Worm (Caenorhabditis elegans): Measurements from ENCODE around the gene F01D5.6.

F01D5.6 gene

DNA sequence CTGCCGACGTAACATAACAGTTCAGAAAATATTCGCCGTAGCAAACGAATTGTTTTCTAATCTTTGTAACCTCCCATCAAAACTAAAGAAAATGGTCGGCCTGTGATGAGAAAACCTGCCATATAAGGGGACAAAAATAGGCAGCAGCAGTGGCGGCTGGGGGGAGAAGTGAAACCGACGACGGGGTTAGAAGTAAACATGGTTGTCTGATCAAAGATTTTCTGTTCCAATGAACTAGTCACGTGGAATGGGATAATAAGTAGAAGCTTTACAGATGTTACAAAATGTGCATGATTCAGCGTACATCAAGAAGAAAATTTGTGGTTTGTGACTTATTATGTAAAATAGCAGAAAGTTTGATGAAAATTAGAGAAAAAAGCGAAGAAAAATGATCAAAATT, 38.9 kb downstream of the F01D5.6 start:
- TF ChIP-seq F13C5.2 (tag; optimal IDR thresholded peaks at IDR 0.05) (no peak), flt-1 (GFP tag; IDR thresholded peaks at IDR 0.05) (no peak), hmg-4 (GFP tag; optimal IDR thresholded peaks at IDR 0.05) (no peak), tbx-11 (GFP tag; IDR thresholded peaks at IDR 0.05) (no peak), B0310.2 (tag; optimal IDR thresholded peaks at IDR 0.05) (no peak)

DNA sequence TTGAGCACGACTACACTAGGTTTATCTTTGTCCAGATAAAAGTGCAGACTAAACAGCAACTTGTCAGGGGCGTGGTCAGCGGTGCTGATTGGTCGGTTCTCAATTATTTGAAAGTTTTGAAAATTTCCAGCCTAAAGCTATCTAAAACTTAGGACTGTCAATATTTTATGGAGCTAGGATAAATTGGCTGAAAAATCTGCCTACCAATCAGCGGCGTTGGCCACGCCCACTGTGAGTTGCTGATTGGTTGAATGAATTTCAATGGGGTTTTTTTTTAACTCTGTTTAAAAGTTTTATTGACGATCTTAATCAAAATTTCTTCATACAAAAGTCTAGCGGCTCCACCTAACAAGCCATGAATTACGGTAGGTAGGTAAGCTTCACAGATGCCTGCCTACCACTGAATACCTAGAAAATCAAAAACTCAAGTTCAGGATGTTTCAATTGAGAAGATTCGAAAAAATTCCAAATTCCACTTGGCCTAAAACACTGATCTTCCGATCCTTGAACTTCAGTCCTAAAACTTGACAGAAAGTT, 39.7 kb downstream of the F01D5.6 start:
- no peak for TF ChIP-seq ceh-36 (tag; optimal IDR thresholded peaks at IDR 0.05)

DNA sequence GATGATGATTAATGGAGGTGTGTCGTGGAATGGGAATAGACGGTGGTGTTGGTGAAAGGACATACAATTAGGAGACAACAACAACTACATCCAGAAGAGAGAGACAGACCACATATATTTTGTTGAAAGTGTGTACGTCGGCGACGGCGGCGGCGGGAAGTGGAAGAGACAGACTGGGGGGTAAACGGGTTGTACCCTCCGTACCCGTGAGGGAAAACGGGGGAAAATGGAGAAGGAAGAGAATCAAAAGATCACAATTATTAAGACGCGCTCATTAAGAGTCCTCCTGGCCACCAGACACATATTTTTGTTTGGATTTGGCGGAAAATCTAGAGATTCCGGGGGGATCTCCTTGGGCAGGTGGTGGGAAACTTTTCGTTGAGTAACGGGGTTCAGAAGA, 40.2 kb downstream of the F01D5.6 start:
- no peak for TF ChIP-seq ceh-13 (GFP tag; optimal IDR thresholded peaks at IDR 0.05)
- TF ChIP-seq hmg-4 (GFP tag; optimal IDR thresholded peaks at IDR 0.05): peak; percentile 14

DNA sequence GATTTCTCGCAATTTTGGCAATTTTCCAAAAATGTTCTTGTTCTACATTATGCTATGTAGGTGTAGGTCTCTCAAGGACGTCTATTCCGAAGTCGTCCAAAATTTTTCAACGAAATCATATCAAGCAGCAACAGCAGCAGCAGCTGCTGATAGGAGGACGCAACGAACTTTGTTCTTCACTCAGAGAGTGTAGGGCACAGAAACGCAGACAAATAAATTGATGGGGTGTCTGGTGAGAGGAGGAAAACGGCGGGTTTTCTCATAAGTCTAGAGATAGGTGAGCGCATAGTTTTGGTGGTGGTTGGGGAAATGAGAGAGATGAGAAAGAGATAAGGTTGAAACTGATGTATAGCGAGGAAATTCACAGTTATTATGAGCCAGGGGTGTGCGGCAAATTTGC, 42.8 kb downstream of the F01D5.6 start:
- TF ChIP-seq B0310.2 (tag; optimal IDR thresholded peaks at IDR 0.05) (no peak), hmg-4 (GFP tag; optimal IDR thresholded peaks at IDR 0.05) (no peak), tbx-11 (GFP tag; IDR thresholded peaks at IDR 0.05) (no peak)

DNA sequence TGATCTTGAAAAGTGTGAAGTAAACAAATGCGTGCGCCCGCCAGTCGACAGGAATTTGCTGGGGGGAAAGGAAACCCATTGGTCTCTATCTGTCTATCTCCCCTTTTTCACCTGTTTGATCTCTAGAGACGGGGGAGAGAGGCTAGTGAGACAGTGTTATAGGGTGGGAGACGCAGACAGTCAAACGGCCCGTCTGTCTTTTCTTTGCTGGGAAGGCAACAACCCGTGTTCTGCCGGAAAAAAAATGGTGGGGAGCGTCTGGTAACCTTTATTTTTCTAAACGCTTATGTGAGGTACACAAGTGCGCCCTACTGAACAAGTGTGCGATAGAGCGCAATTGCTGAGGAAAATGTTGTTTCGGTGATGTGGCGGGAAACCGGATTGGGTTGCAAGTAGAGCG, 44.2 kb downstream of the F01D5.6 start:
- TF ChIP-seq tra-4 (tag; optimal IDR thresholded peaks at IDR 0.05) (no peak), B0310.2 (tag; optimal IDR thresholded peaks at IDR 0.05) (no peak), hmbx-1 (tag; optimal IDR thresholded peaks at IDR 0.05) (no peak), flt-1 (GFP tag; IDR thresholded peaks at IDR 0.05) (no peak), hmg-4 (GFP tag; optimal IDR thresholded peaks at IDR 0.05) (peak; percentile 73)

DNA sequence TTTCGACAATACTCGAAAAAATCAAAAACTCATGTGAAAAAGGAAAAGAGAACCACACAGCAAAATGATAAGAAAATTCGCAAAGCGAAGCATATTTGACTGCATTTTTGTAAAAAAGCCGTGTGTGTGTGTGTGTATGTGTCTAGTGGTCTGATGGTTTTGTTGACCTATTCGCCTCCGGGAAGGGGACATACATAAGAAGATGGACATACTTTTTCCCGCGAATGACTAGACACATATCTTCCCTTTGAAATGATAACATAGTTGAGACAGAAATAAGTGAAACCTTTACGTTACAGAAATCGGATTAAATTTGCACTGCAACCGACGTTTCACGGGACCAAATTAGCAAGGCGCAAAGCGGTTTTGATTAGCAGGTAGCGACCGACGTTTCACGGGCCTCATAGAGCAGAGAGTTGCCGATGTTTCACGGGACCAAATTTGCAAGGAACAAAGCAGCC, 45.2 kb downstream of the F01D5.6 start:
- no peak for TF ChIP-seq B0310.2 (tag; optimal IDR thresholded peaks at IDR 0.05)
- no peak for TF ChIP-seq F13C5.2 (tag; optimal IDR thresholded peaks at IDR 0.05)
- TF ChIP-seq ceh-36 (tag; optimal IDR thresholded peaks at IDR 0.05): no peak
- TF ChIP-seq ets-7 (tag; optimal IDR thresholded peaks at IDR 0.05): no peak
- no peak for TF ChIP-seq tbx-11 (GFP tag; IDR thresholded peaks at IDR 0.05)
- no peak for TF ChIP-seq ceh-13 (GFP tag; optimal IDR thresholded peaks at IDR 0.05)
- TF ChIP-seq sea-1 (GFP tag; conservative IDR thresholded peaks at IDR 0.05): no peak
- TF ChIP-seq ama-1 (optimal IDR thresholded peaks at IDR 0.05): no peak
- no peak for TF ChIP-seq scrt-1 (GFP tag; IDR thresholded peaks at IDR 0.05)
- no peak for TF ChIP-seq flt-1 (GFP tag; IDR thresholded peaks at IDR 0.05)
- TF ChIP-seq tra-4 (tag; optimal IDR thresholded peaks at IDR 0.05): no peak
- no peak for TF ChIP-seq pes-1 (GFP tag; IDR thresholded peaks at IDR 0.05)
- no peak for TF ChIP-seq hnd-1 (tag; optimal IDR thresholded peaks at IDR 0.05)
- TF ChIP-seq aly-1 (tag; optimal IDR thresholded peaks at IDR 0.05): no peak
- TF ChIP-seq hmbx-1 (tag; optimal IDR thresholded peaks at IDR 0.05): no peak

DNA sequence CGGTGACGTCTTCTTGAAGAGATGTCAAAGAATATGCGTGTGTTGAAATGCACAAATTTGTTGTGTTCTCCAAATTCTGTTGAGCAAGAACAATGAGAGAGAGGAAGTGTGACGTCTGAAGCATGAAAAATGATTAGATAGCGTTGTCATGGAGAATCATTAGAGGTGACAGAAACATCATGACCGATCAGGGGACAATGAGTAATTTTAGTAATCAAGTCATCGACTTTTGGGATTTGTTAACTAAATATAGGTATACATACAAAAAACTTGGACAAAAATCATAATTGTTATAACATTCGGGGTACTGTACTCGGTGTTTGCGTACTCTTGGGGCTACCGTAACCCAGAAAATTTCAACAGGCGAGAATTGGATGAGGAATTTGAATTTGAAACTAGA, 45.9 kb downstream of the F01D5.6 start, which contains the start of gene daf-5:
TSS of gene daf-5 (minus strand) at position 101 of the 400 bp plus-strand sequence.
- no peak for TF ChIP-seq tbx-37 (GFP tag; conservative IDR thresholded peaks at IDR 0.05)
- no peak for TF ChIP-seq F13C5.2 (tag; optimal IDR thresholded peaks at IDR 0.05)
- TF ChIP-seq ets-7 (tag; optimal IDR thresholded peaks at IDR 0.05): no peak
- TF ChIP-seq ceh-13 (GFP tag; optimal IDR thresholded peaks at IDR 0.05): no peak
- TF ChIP-seq aly-1 (tag; optimal IDR thresholded peaks at IDR 0.05): no peak
- no peak for TF ChIP-seq pes-1 (GFP tag; IDR thresholded peaks at IDR 0.05)
- TF ChIP-seq B0310.2 (tag; optimal IDR thresholded peaks at IDR 0.05): no peak
- no peak for TF ChIP-seq scrt-1 (GFP tag; IDR thresholded peaks at IDR 0.05)
- TF ChIP-seq ama-1 (optimal IDR thresholded peaks at IDR 0.05): no peak
- TF ChIP-seq tbx-11 (GFP tag; IDR thresholded peaks at IDR 0.05): no peak
- TF ChIP-seq tra-4 (tag; optimal IDR thresholded peaks at IDR 0.05): no peak
- TF ChIP-seq hnd-1 (tag; optimal IDR thresholded peaks at IDR 0.05): no peak
- TF ChIP-seq ceh-36 (tag; optimal IDR thresholded peaks at IDR 0.05): no peak
- TF ChIP-seq hmg-4 (GFP tag; optimal IDR thresholded peaks at IDR 0.05): no peak

DNA sequence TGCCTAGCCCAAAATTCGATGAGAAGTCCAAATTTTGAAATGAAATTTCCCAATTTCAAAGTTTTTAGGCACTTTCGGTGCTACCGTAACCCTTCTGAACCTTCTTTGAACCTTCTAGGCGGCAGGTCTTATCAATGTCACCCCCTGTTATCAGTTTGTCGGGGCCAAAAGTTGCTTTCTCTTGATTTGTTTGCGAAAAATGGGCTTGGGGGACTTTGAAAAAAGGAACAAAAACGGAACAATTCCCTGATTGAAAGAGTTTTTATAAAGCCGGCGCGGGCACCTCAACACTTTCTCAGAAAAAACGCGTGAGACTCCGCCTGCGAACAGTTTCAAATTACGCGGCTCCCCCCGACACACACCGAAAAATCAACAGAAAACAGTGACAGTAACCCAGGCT, 46.8 kb downstream of the F01D5.6 start:
- TF ChIP-seq tra-4 (tag; optimal IDR thresholded peaks at IDR 0.05) (no peak), pes-1 (GFP tag; IDR thresholded peaks at IDR 0.05) (no peak), ceh-13 (GFP tag; optimal IDR thresholded peaks at IDR 0.05) (no peak), aly-1 (tag; optimal IDR thresholded peaks at IDR 0.05) (no peak), scrt-1 (GFP tag; IDR thresholded peaks at IDR 0.05) (no peak), hmbx-1 (tag; optimal IDR thresholded peaks at IDR 0.05) (no peak), ceh-36 (tag; optimal IDR thresholded peaks at IDR 0.05) (no peak)

DNA sequence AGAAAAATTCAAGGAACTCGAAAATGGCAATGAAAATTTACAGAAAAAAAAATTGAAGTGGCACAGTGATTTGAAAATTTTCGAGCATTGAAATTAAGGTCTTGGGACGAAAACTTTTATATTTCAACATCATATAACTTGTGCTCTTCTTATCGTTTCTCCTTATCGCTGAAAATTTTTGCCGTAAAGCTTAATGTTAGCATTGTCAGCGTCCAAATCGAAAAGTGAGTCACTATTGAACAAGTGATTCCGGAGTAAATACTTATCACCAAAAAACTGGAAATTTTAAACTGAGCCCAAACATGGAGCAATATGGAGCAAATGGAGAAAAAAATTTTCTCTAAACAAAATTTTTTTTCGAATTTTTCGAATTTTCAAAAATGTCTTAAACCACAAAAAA, 49.4 kb downstream of the F01D5.6 start:
- TF ChIP-seq tbx-11 (GFP tag; IDR thresholded peaks at IDR 0.05): no peak
- no peak for TF ChIP-seq hmbx-1 (tag; optimal IDR thresholded peaks at IDR 0.05)
- TF ChIP-seq B0310.2 (tag; optimal IDR thresholded peaks at IDR 0.05): no peak
- no peak for TF ChIP-seq flt-1 (GFP tag; IDR thresholded peaks at IDR 0.05)
- no peak for TF ChIP-seq pes-1 (GFP tag; IDR thresholded peaks at IDR 0.05)
- TF ChIP-seq sea-1 (GFP tag; conservative IDR thresholded peaks at IDR 0.05): no peak
- no peak for TF ChIP-seq F13C5.2 (tag; optimal IDR thresholded peaks at IDR 0.05)
- no peak for TF ChIP-seq tbx-37 (GFP tag; conservative IDR thresholded peaks at IDR 0.05)
- TF ChIP-seq ets-7 (tag; optimal IDR thresholded peaks at IDR 0.05): no peak
- no peak for TF ChIP-seq ama-1 (optimal IDR thresholded peaks at IDR 0.05)
- TF ChIP-seq tra-4 (tag; optimal IDR thresholded peaks at IDR 0.05): no peak
- TF ChIP-seq hmg-4 (GFP tag; optimal IDR thresholded peaks at IDR 0.05): no peak
- TF ChIP-seq aly-1 (tag; optimal IDR thresholded peaks at IDR 0.05): no peak
- no peak for TF ChIP-seq hnd-1 (tag; optimal IDR thresholded peaks at IDR 0.05)
- no peak for TF ChIP-seq scrt-1 (GFP tag; IDR thresholded peaks at IDR 0.05)

Measured in whole organism, early embryonic.